Worm (Caenorhabditis elegans): ENCODE measurements around the gene nhr-231.

DNA sequence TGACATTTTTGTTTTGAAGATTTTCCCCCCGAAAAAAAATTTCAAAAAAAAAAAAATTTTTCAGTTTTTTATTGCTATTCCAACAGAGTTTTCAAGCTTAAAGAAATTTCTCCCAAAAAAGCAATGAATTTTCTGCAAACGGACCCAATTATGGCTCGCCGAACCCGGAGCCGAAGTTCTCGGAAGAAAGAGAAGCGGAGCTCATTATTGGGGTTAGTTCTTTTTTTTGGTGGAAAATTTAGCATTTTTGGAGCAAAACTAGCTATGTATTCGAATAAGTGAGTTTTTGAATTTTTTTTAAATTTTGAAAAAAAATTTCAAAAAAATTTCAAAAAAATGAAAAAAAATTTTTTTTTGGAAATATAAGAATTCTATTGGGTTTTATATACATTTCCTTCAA is 28.9 kb downstream of the nhr-231 start, which contains the start of gene ncs-5:
- no peak for TF ChIP-seq lim-6 (tag; optimal IDR thresholded peaks at IDR 0.05)
- no peak for TF ChIP-seq sox-2 (GFP tag; IDR thresholded peaks at IDR 0.05)
- no peak for TF ChIP-seq Y22D7AL.16 (tag; optimal IDR thresholded peaks at IDR 0.05)
- no peak for TF ChIP-seq ceh-2 (tag; optimal IDR thresholded peaks at IDR 0.05)
- TF ChIP-seq nhr-11 (tag; optimal IDR thresholded peaks at IDR 0.05), result no peak
- no peak for TF ChIP-seq tbx-2 (tag; optimal IDR thresholded peaks at IDR 0.05)
- no peak for TF ChIP-seq ceh-9 (tag; optimal IDR thresholded peaks at IDR 0.05)
- no peak for TF ChIP-seq ceh-48 (tag; optimal IDR thresholded peaks at IDR 0.05)
- no peak for TF ChIP-seq ama-1 (optimal IDR thresholded peaks at IDR 0.05)
- TF ChIP-seq pqm-1 (tag; optimal IDR thresholded peaks at IDR 0.05), result no peak
- no peak for TF ChIP-seq hlh-15 (tag; optimal IDR thresholded peaks at IDR 0.05)
- TF ChIP-seq C08G9.2 (tag; optimal IDR thresholded peaks at IDR 0.05), result no peak
- no peak for TF ChIP-seq gmeb-2 (tag; optimal IDR thresholded peaks at IDR 0.05)

Measured in whole organism, late embryonic.